Worm (Caenorhabditis elegans) whole organism, L3 larva: ENCODE measurements around the gene Y61B8B.3.

ENCODE experiments used
- ZK546.5 ChIP-seq: sonication (generic microtip); optimal IDR thresholded peaks from 2 replicates; lab custom pipeline; 2017; ENCODE audit warnings: missing biosample characterization, missing genetic modification characterization
- aly-2 ChIP-seq: fragments of 150-350 bp; optimal IDR thresholded peaks from 2 replicates; lab custom pipeline; 2014; ENCODE audit warnings: missing biosample characterization, missing genetic modification characterization
- ama-1 ChIP-seq: fragments of 150-350 bp; optimal IDR thresholded peaks from 2 replicates; lab custom pipeline; 2018
- ceh-16 ChIP-seq: sonication (generic microtip); optimal IDR thresholded peaks from 2 replicates; lab custom pipeline; 2017; ENCODE audit warnings: missing biosample characterization, missing genetic modification characterization
- ceh-28 ChIP-seq: fragments of 150-350 bp; optimal IDR thresholded peaks from 2 replicates; lab custom pipeline; 2014; ENCODE audit warnings: missing biosample characterization, missing genetic modification reagents, missing genetic modification characterization
- ceh-82 ChIP-seq: fragments of 150-350 bp; optimal IDR thresholded peaks from 2 replicates; lab custom pipeline; 2014; ENCODE audit warnings: missing biosample characterization, missing genetic modification characterization
- daf-12 ChIP-seq: fragments of 150-350 bp; optimal IDR thresholded peaks from 2 replicates; lab custom pipeline; 2014; ENCODE audit warnings: missing biosample characterization, missing genetic modification reagents, missing genetic modification characterization
- egl-27 ChIP-seq: sonication (generic microtip); optimal IDR thresholded peaks from 4 replicates; lab custom pipeline; 2017; ENCODE audit warnings: missing biosample characterization, missing genetic modification reagents, missing genetic modification characterization
- elt-1 ChIP-seq: fragments of 150-350 bp; optimal IDR thresholded peaks from 2 replicates; lab custom pipeline; 2014; ENCODE audit warnings: missing biosample characterization, missing genetic modification characterization
- elt-2 ChIP-seq: sonication (generic microtip); optimal IDR thresholded peaks from 2 replicates; lab custom pipeline; 2016; ENCODE audit warnings: missing genetic modification reagents, mild to moderate bottlenecking, missing genetic modification characterization, missing compliant biosample characterization
- elt-3 ChIP-seq, 3 experiments: fragments of 150-350 bp in 1 of 3; sonication (generic microtip) in 2 of 3; optimal IDR thresholded peaks; 2 replicates in 2 of 3; 4 replicates in 1 of 3; lab custom pipeline; 2014 to 2017; ENCODE audit warnings: missing biosample characterization in 3 of 3, missing genetic modification characterization in 3 of 3
- fkh-10 ChIP-seq: sonication (generic microtip); optimal IDR thresholded peaks from 2 replicates; lab custom pipeline; 2017; ENCODE audit warnings: missing biosample characterization, missing genetic modification reagents, missing genetic modification characterization
- fkh-2 ChIP-seq: fragments of 150-350 bp; optimal IDR thresholded peaks from 2 replicates; lab custom pipeline; 2014; ENCODE audit warnings: missing biosample characterization, missing genetic modification reagents, missing genetic modification characterization
- hmg-11 ChIP-seq: sonication (generic microtip); optimal IDR thresholded peaks from 2 replicates; lab custom pipeline; 2016; ENCODE audit warnings: missing genetic modification characterization, missing compliant biosample characterization
- jun-1 ChIP-seq: fragments of 150-350 bp; optimal IDR thresholded peaks from 2 replicates; lab custom pipeline; 2014; ENCODE audit warnings: missing biosample characterization, missing genetic modification reagents, missing genetic modification characterization
- lin-15B ChIP-seq: fragments of 150-350 bp; optimal IDR thresholded peaks from 2 replicates; lab custom pipeline; 2014; ENCODE audit warnings: missing biosample characterization, missing genetic modification characterization
- lin-39 ChIP-seq: fragments of 150-350 bp; optimal IDR thresholded peaks from 2 replicates; lab custom pipeline; 2018; ENCODE audit warnings: missing biosample characterization, missing genetic modification reagents, missing genetic modification characterization
- lsy-12 ChIP-seq: sonication (generic microtip); optimal IDR thresholded peaks from 2 replicates; lab custom pipeline; 2016; ENCODE audit warnings: mild to moderate bottlenecking, missing genetic modification characterization, missing compliant biosample characterization
- mml-1 ChIP-seq: fragments of 150-350 bp; sonication (generic microtip); optimal IDR thresholded peaks from 3 replicates; lab custom pipeline; 2014; ENCODE audit warnings: missing biosample characterization, missing genetic modification characterization
- nfya-1 ChIP-seq: sonication (generic microtip); optimal IDR thresholded peaks from 2 replicates; lab custom pipeline; 2017; ENCODE audit warnings: missing genetic modification characterization, mild to moderate bottlenecking, missing compliant biosample characterization, antibody characterized with exemption, moderate library complexity; ENCODE audit not compliant: insufficient read depth
- nhr-11 ChIP-seq: fragments of 150-350 bp; optimal IDR thresholded peaks from 2 replicates; lab custom pipeline; 2014; ENCODE audit warnings: missing biosample characterization, missing genetic modification characterization
- nhr-12 ChIP-seq: fragments of 150-350 bp; optimal IDR thresholded peaks from 2 replicates; lab custom pipeline; 2014; ENCODE audit warnings: missing biosample characterization, missing genetic modification characterization
- nhr-237 ChIP-seq: fragments of 150-350 bp; optimal IDR thresholded peaks from 2 replicates; lab custom pipeline; 2014; ENCODE audit warnings: missing biosample characterization, missing genetic modification characterization
- nhr-25 ChIP-seq: sonication (generic microtip); optimal IDR thresholded peaks from 2 replicates; lab custom pipeline; 2017; ENCODE audit warnings: missing biosample characterization, missing genetic modification characterization
- nhr-28 ChIP-seq: fragments of 150-350 bp; optimal IDR thresholded peaks from 2 replicates; lab custom pipeline; 2014; ENCODE audit warnings: missing biosample characterization, missing genetic modification characterization
- nhr-43 ChIP-seq: sonication (generic microtip); optimal IDR thresholded peaks from 2 replicates; lab custom pipeline; 2016; ENCODE audit warnings: mild to moderate bottlenecking, missing genetic modification characterization, missing compliant biosample characterization; ENCODE audit not compliant: poor library complexity, severe bottlenecking
- nhr-67 ChIP-seq: fragments of 150-350 bp; optimal IDR thresholded peaks from 2 replicates; lab custom pipeline; 2014; ENCODE audit warnings: missing biosample characterization, missing genetic modification characterization
- nhr-76 ChIP-seq: fragments of 150-350 bp; sonication (generic microtip); optimal IDR thresholded peaks from 5 replicates; lab custom pipeline; 2014; ENCODE audit warnings: missing biosample characterization, missing genetic modification characterization
- nhr-77 ChIP-seq: fragments of 150-350 bp; optimal IDR thresholded peaks from 2 replicates; lab custom pipeline; 2014; ENCODE audit warnings: missing biosample characterization, missing genetic modification characterization
- pha-4 ChIP-seq: fragments of 150-350 bp; optimal IDR thresholded peaks from 2 replicates; lab custom pipeline; 2014; ENCODE audit warnings: missing biosample characterization, missing genetic modification reagents, missing genetic modification characterization
- pqm-1 ChIP-seq: fragments of 150-350 bp; optimal IDR thresholded peaks from 2 replicates; lab custom pipeline; 2017; ENCODE audit warnings: missing biosample characterization, missing genetic modification characterization, inconsistent platforms
- sea-2 ChIP-seq: fragments of 150-350 bp; sonication (generic microtip); optimal IDR thresholded peaks from 4 replicates; lab custom pipeline; 2014; ENCODE audit warnings: missing biosample characterization, missing genetic modification reagents, missing genetic modification characterization
- skn-1 ChIP-seq: fragments of 150-350 bp; optimal IDR thresholded peaks from 2 replicates; lab custom pipeline; 2014; ENCODE audit warnings: missing biosample characterization, missing genetic modification characterization
- tbx-2 ChIP-seq: sonication (generic microtip); optimal IDR thresholded peaks from 2 replicates; lab custom pipeline; 2016; ENCODE audit warnings: mild to moderate bottlenecking, missing genetic modification characterization, missing compliant biosample characterization
- unc-39 ChIP-seq: sonication (generic microtip); optimal IDR thresholded peaks from 4 replicates; lab custom pipeline; 2017; ENCODE audit warnings: missing biosample characterization, missing genetic modification characterization
- unc-62 ChIP-seq: fragments of 150-350 bp; sonication (generic microtip); optimal IDR thresholded peaks from 4 replicates; lab custom pipeline; 2014; ENCODE audit warnings: missing biosample characterization, missing genetic modification reagents, missing genetic modification characterization
- zag-1 ChIP-seq: fragments of 150-350 bp; optimal IDR thresholded peaks from 2 replicates; lab custom pipeline; 2014; ENCODE audit warnings: missing biosample characterization, missing genetic modification characterization

The Y61B8B.3 gene

ce11 chrV:17347602-17348001 lies 35.3 kb upstream of the Y61B8B.3 start, which contains the start of gene skr-5:
Gene skr-5, plus strand, starts transcription at chrV:17347902.
- no peak for TF ChIP-seq nhr-11 (tag; lab: Kevin White, UChicago)
- no peak for TF ChIP-seq lin-15B (tag; lab: Kevin White, UChicago)
- TF ChIP-seq mml-1 (tag; lab: Kevin White, UChicago): no peak
- no peak for TF ChIP-seq lsy-12
- no peak for TF ChIP-seq unc-39
- no peak for TF ChIP-seq lin-39 (tag; lab: Kevin White, UChicago)
- no peak for TF ChIP-seq fkh-10 (GFP tag; lab: Kevin White, UChicago)
- TF ChIP-seq nhr-76: no peak
- peak; percentile 28 for TF ChIP-seq pqm-1
- no peak for TF ChIP-seq ceh-82 (tag; lab: Kevin White, UChicago)
- TF ChIP-seq elt-2: peak; percentile 40

- TF ChIP-seq ama-1 (no peak), hmg-11 (tag; lab: Kevin White, UChicago) (no peak), daf-12 (tag; lab: Kevin White, UChicago) (no peak), unc-62 (GFP tag; lab: Kevin White, UChicago) (no peak), unc-39 (no peak), elt-2 (peak; percentile 51), nfya-1 (tag; lab: Kevin White, UChicago) (no peak), pqm-1 (peak; percentile 6), pha-4 (tag; lab: Kevin White, UChicago) (peak; percentile 25), nhr-67 (tag; lab: Kevin White, UChicago) (no peak), egl-27 (tag; lab: Kevin White, UChicago) (no peak), jun-1 (tag; lab: Kevin White, UChicago) (no peak), lsy-12 (no peak), nhr-28 (no peak), nhr-237 (tag; lab: Kevin White, UChicago) (no peak), elt-3 (tag; optimal IDR thresholded peaks at IDR 0.05; lab: Kevin White, UChicago) (no peak), lin-39 (tag; lab: Kevin White, UChicago) (no peak), zag-1 (no peak), fkh-2 (tag; lab: Kevin White, UChicago) (no peak), skn-1 (tag; lab: Kevin White, UChicago) (no peak), elt-1 (tag; lab: Kevin White, UChicago) (no peak), ZK546.5 (tag; lab: Kevin White, UChicago) (no peak), mml-1 (tag; lab: Kevin White, UChicago) (no peak)
These were observed 32.6 kb upstream of the Y61B8B.3 start, which contains the start of the genes fbxa-188 and fbxa-189 for ce11 chrV:17344876-17345275. Gene fbxa-188, minus strand, starts transcription at chrV:17344926. Gene fbxa-189, plus strand, starts transcription at chrV:17345214.

ce11 chrV:17339349-17339748 lies 27.1 kb upstream of the Y61B8B.3 start:
- TF ChIP-seq ama-1: no peak
- TF ChIP-seq elt-2: peak; percentile 60
- TF ChIP-seq, all 47 proteins: peak for 1

ce11 chrV:17331340-17331739 lies 19.1 kb upstream of the Y61B8B.3 start, which contains the start of gene fbxa-185:
Gene fbxa-185, plus strand, starts transcription at chrV:17331640.
- TF ChIP-seq nhr-43: no peak
- TF ChIP-seq unc-62 (GFP tag; lab: Kevin White, UChicago): no peak
- TF ChIP-seq mml-1 (tag; lab: Kevin White, UChicago): no peak

- no peak for TF ChIP-seq nhr-12 (tag; lab: Kevin White, UChicago)
- TF ChIP-seq mml-1 (tag; lab: Kevin White, UChicago): no peak
- no peak for TF ChIP-seq nhr-25 (tag; lab: Kevin White, UChicago)
- TF ChIP-seq ceh-82 (tag; lab: Kevin White, UChicago): no peak
- no peak for TF ChIP-seq zag-1
- TF ChIP-seq ceh-28 (tag; lab: Kevin White, UChicago): no peak
- no peak for TF ChIP-seq ZK546.5 (tag; lab: Kevin White, UChicago)
- no peak for TF ChIP-seq fkh-10 (GFP tag; lab: Kevin White, UChicago)
These were observed 16.2 kb upstream of the Y61B8B.3 start, which contains the start of gene srg-44 for ce11 chrV:17328497-17328896. Gene srg-44, plus strand, starts transcription at chrV:17328797.

ce11 chrV:17327867-17328266 lies 15.6 kb upstream of the Y61B8B.3 start, which contains the start of gene sdz-16:
Gene sdz-16, minus strand, starts transcription at chrV:17327967.
- TF ChIP-seq nhr-77 (tag; lab: Kevin White, UChicago): no peak
- no peak for TF ChIP-seq daf-12 (tag; lab: Kevin White, UChicago)
- no peak for TF ChIP-seq unc-39
- TF ChIP-seq elt-2: no peak
- TF ChIP-seq nhr-67 (tag; lab: Kevin White, UChicago): no peak
- TF ChIP-seq tbx-2 (tag; lab: Kevin White, UChicago): no peak
- TF ChIP-seq lin-15B (tag; lab: Kevin White, UChicago): no peak
- no peak for TF ChIP-seq mml-1 (tag; lab: Kevin White, UChicago)
- no peak for TF ChIP-seq ZK546.5 (tag; lab: Kevin White, UChicago)
- no peak for TF ChIP-seq lin-39 (tag; lab: Kevin White, UChicago)
- TF ChIP-seq aly-2 (tag; lab: Kevin White, UChicago): no peak
- no peak for TF ChIP-seq hmg-11 (tag; lab: Kevin White, UChicago)
- no peak for TF ChIP-seq ceh-16 (tag; lab: Kevin White, UChicago)
- no peak for TF ChIP-seq sea-2 (GFP tag; lab: Kevin White, UChicago)
- no peak for TF ChIP-seq nhr-12 (tag; lab: Kevin White, UChicago)
- no peak for TF ChIP-seq ceh-82 (tag; lab: Kevin White, UChicago)
- TF ChIP-seq nfya-1 (tag; lab: Kevin White, UChicago): no peak
